Fruit fly (Drosophila melanogaster) whole organism, wandering third instar larva: Measurements from ENCODE around the gene CG4287.

Experiments used
- N ChIP-seq: fragments of >200 bp; optimal IDR thresholded peaks from 2 replicates; lab custom pipeline; 2018; ENCODE audit warnings: missing biosample characterization, missing external identifiers, missing genetic modification characterization
- br ChIP-seq: fragments of 200-800 bp; sonication (Bioruptor generic); optimal IDR thresholded peaks from 2 replicates; lab custom pipeline; 2016; ENCODE audit warnings: missing biosample characterization, missing genetic modification characterization
- dmrt93B ChIP-seq: fragments of 200-800 bp; sonication (Bioruptor generic); optimal IDR thresholded peaks from 2 replicates; lab custom pipeline; 2018; ENCODE audit warnings: missing biosample characterization, mild to moderate bottlenecking, missing genetic modification characterization

DNA sequence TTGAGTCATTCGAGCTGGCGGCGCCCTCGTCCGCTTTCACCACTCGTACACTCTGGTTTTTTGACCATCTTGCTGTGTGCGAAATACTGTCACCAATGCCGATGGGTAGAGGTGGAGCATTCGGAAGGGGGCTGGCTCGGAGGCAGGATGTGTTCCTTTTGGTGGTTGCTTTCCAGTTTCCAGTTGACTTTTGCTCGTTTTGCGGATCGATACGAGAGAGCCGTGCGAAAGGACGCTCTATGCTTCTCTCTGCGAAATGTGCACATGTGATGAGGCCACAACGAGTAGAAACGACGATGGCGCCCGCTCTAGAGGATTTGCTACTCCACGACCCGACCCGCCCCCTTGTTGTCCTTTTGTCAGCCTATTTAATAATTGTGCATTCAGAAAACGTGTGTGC lies 26.0 kb downstream of the CG4287 start:
- TF ChIP-seq N (GFP tag; lab: Kevin White, UChicago): no peak
- no peak for TF ChIP-seq br (GFP tag; lab: Kevin White, UChicago)
- TF ChIP-seq dmrt93B (GFP tag; lab: Kevin White, UChicago): no peak
